Worm (Caenorhabditis elegans) whole organism, L3 larva: ENCODE measurements around the gene mrps-18A.

Experiments used
- R02D3.7 ChIP-seq: fragments of 150-350 bp; optimal IDR thresholded peaks from 2 replicates; lab custom pipeline; 2014; ENCODE audit warnings: missing biosample characterization, missing genetic modification characterization
- jun-1 ChIP-seq: fragments of 150-350 bp; optimal IDR thresholded peaks from 2 replicates; lab custom pipeline; 2014; ENCODE audit warnings: missing biosample characterization, missing genetic modification reagents, missing genetic modification characterization
- mdl-1 ChIP-seq: fragments of 150-350 bp; optimal IDR thresholded peaks from 2 replicates; lab custom pipeline; 2014; ENCODE audit warnings: missing biosample characterization, missing genetic modification characterization
- nhr-237 ChIP-seq: fragments of 150-350 bp; optimal IDR thresholded peaks from 2 replicates; lab custom pipeline; 2014; ENCODE audit warnings: missing biosample characterization, missing genetic modification characterization
- nhr-28 ChIP-seq: fragments of 150-350 bp; optimal IDR thresholded peaks from 2 replicates; lab custom pipeline; 2014; ENCODE audit warnings: missing biosample characterization, missing genetic modification characterization
- snpc-4 ChIP-seq: fragments of 150-350 bp; optimal IDR thresholded peaks from 2 replicates; lab custom pipeline; 2014; ENCODE audit warnings: missing biosample characterization, missing genetic modification characterization
- tbx-2 ChIP-seq: sonication (generic microtip); optimal IDR thresholded peaks from 2 replicates; lab custom pipeline; 2016; ENCODE audit warnings: mild to moderate bottlenecking, missing genetic modification characterization, missing compliant biosample characterization
- ztf-11 ChIP-seq: fragments of 150-350 bp; optimal IDR thresholded peaks from 2 replicates; lab custom pipeline; 2014; ENCODE audit warnings: missing biosample characterization, missing genetic modification characterization
- ztf-4 ChIP-seq: fragments of 150-350 bp; optimal IDR thresholded peaks from 2 replicates; lab custom pipeline; 2014; ENCODE audit warnings: missing biosample characterization, missing genetic modification characterization

DNA sequence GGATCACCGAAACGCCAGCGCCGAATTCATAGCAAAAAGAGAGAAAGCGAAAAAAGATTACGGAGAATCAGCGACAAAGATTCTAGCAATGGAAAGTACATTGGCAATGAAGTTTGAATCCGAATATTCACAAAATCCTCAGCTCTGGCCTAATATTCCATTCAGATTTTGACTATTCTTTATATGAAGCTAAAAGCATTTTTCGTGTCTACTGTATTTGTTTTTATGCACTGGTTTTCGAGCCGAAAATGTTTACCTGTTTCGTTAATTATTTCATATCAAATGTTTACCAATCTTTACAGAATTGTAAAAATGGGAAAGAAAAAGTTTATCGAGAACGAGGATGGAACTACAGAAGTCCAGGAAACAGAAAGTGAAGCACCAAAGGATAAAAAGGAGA, 23.5 kb downstream of the mrps-18A start, which contains the start of gene F10E9.4:
- TF ChIP-seq mdl-1 (tag; lab: Kevin White, UChicago) (no peak), ztf-4 (tag; lab: Kevin White, UChicago) (no peak), nhr-28 (no peak), tbx-2 (tag; lab: Kevin White, UChicago) (no peak), R02D3.7 (tag; lab: Kevin White, UChicago) (no peak), snpc-4 (tag; lab: Kevin White, UChicago) (no peak), jun-1 (tag; lab: Kevin White, UChicago) (no peak), ztf-11 (tag; lab: Kevin White, UChicago) (no peak), nhr-237 (tag; lab: Kevin White, UChicago) (no peak)
